Worm (Caenorhabditis elegans) whole organism, young adult: ENCODE measurements around the gene T05C12.4.
A peak's percentile ranks its signal among the peaks of the same experiment; 100 is the strongest.

ENCODE experiments used
- B0019.2 ChIP-seq: fragments of 200-800 bp; sonication (Bioruptor generic); conservative IDR thresholded peaks from 2 replicates; pipeline ENCODE4 v1.3.6; 2022; ENCODE audit warnings: missing genetic modification reagents, missing genetic modification characterization, missing compliant biosample characterization
- C06A6.2 ChIP-seq: fragments of 200-800 bp; sonication (Bioruptor generic); conservative IDR thresholded peaks from 2 replicates; pipeline ENCODE4 v1.3.6; 2022; ENCODE audit warnings: missing genetic modification characterization, missing compliant biosample characterization
- C17E4.6 ChIP-seq: fragments of 200-800 bp; sonication (Bioruptor generic); IDR thresholded peaks from 2 replicates; pipeline ENCODE4 v1.3.6; 2022; ENCODE audit warnings: missing genetic modification reagents, missing genetic modification characterization, missing compliant biosample characterization
- D2030.7 ChIP-seq: fragments of 200-800 bp; sonication (Bioruptor generic); IDR thresholded peaks from 2 replicates; pipeline ENCODE4 v1.3.6; 2022; ENCODE audit warnings: missing genetic modification reagents, missing genetic modification characterization, missing compliant biosample characterization
- F23B12.7 ChIP-seq: sonication (generic microtip); optimal IDR thresholded peaks from 2 replicates; lab custom pipeline; 2017; ENCODE audit warnings: missing genetic modification characterization, mild to moderate bottlenecking, missing compliant biosample characterization, antibody characterized with exemption, moderate library complexity; ENCODE audit not compliant: insufficient read depth
- F33H1.4 ChIP-seq: fragments of 200-800 bp; sonication (Bioruptor generic); IDR thresholded peaks from 2 replicates; pipeline ENCODE4 v1.3.6; 2022; ENCODE audit warnings: missing genetic modification reagents, missing genetic modification characterization, missing compliant biosample characterization
- F39B2.1 ChIP-seq: fragments of 200-800 bp; sonication (Bioruptor generic); IDR thresholded peaks from 2 replicates; pipeline ENCODE4 v1.3.6; 2022; ENCODE audit warnings: missing genetic modification reagents, missing genetic modification characterization, missing compliant biosample characterization
- F55B11.4 ChIP-seq: sonication (generic microtip); optimal IDR thresholded peaks from 2 replicates; lab custom pipeline; 2016; ENCODE audit warnings: missing compliant biosample characterization, missing genetic modification characterization, borderline replicate concordance; ENCODE audit not compliant: insufficient read depth
- F57A8.1 ChIP-seq: fragments of 200-800 bp; sonication (Bioruptor generic); optimal IDR thresholded peaks from 2 replicates; lab custom pipeline; 2018; ENCODE audit warnings: mild to moderate bottlenecking, missing genetic modification characterization, moderate library complexity, missing compliant biosample characterization
- T26A5.8 ChIP-seq: sonication (generic microtip); optimal IDR thresholded peaks from 2 replicates; lab custom pipeline; 2016; ENCODE audit warnings: missing genetic modification characterization, missing compliant biosample characterization
- Y53F4B.3 ChIP-seq: fragments of 200-800 bp; sonication (Bioruptor generic); IDR thresholded peaks from 2 replicates; pipeline ENCODE4 v1.3.6; 2022; ENCODE audit warnings: missing genetic modification reagents, missing genetic modification characterization, missing compliant biosample characterization
- Y53G8AR.9 ChIP-seq: fragments of 200-800 bp; sonication (Bioruptor generic); conservative IDR thresholded peaks from 2 replicates; pipeline ENCODE4 v1.3.6; 2022; ENCODE audit warnings: missing genetic modification reagents, missing genetic modification characterization, missing compliant biosample characterization
- Y79H2A.3 ChIP-seq: fragments of 200-800 bp; sonication (Bioruptor generic); conservative IDR thresholded peaks from 2 replicates; pipeline ENCODE4 v1.3.6; 2022; ENCODE audit warnings: missing genetic modification reagents, missing genetic modification characterization, missing compliant biosample characterization
- akir-1 ChIP-seq: fragments of 200-800 bp; sonication (Bioruptor generic); optimal IDR thresholded peaks from 2 replicates; lab custom pipeline; 2018; ENCODE audit warnings: mild to moderate bottlenecking, missing genetic modification characterization, moderate library complexity, missing compliant biosample characterization
- aptf-3 ChIP-seq: fragments of 200-800 bp; sonication (Bioruptor generic); IDR thresholded peaks from 2 replicates; pipeline ENCODE4 v1.3.6; 2022; ENCODE audit warnings: missing genetic modification characterization, missing compliant biosample characterization
- cebp-1 ChIP-seq, 2 experiments: fragments of 200-800 bp in 1 of 2; sonication (Bioruptor generic) in 1 of 2; sonication (generic microtip) in 1 of 2; IDR thresholded peaks in 1 of 2; optimal IDR thresholded peaks in 1 of 2; 2 replicates each; pipeline versions ENCODE4 v1.3.6 to Lab custom; 2017 to 2022; ENCODE audit warnings: missing compliant biosample characterization in 2 of 2, missing genetic modification characterization in 2 of 2, mild to moderate bottlenecking in 1 of 2, missing genetic modification reagents in 1 of 2, moderate library complexity in 1 of 2
- ceh-58 ChIP-seq: fragments of 200-800 bp; sonication (Bioruptor generic); IDR thresholded peaks from 2 replicates; pipeline ENCODE4 v1.3.6; 2022; ENCODE audit warnings: missing genetic modification characterization, missing compliant biosample characterization
- dox-1 ChIP-seq: fragments of 200-800 bp; sonication (Bioruptor generic); IDR thresholded peaks from 2 replicates; pipeline ENCODE4 v1.3.6; 2022; ENCODE audit warnings: missing genetic modification reagents, missing genetic modification characterization, missing compliant biosample characterization
- gei-17 ChIP-seq: fragments of 200-800 bp; sonication (Bioruptor generic); optimal IDR thresholded peaks from 2 replicates; lab custom pipeline; 2018; ENCODE audit warnings: mild to moderate bottlenecking, missing genetic modification characterization, missing compliant biosample characterization
- hlh-12 ChIP-seq: sonication (generic microtip); optimal IDR thresholded peaks from 2 replicates; lab custom pipeline; 2016; ENCODE audit warnings: missing genetic modification characterization, missing compliant biosample characterization
- hlh-26 ChIP-seq: fragments of 200-800 bp; sonication (Bioruptor generic); conservative IDR thresholded peaks from 2 replicates; pipeline ENCODE4 v1.3.6; 2022; ENCODE audit warnings: missing genetic modification reagents, missing genetic modification characterization, missing compliant biosample characterization
- hmg-1.2 ChIP-seq: fragments of 200-800 bp; sonication (Bioruptor generic); IDR thresholded peaks from 2 replicates; pipeline ENCODE4 v1.3.6; 2022; ENCODE audit warnings: missing genetic modification reagents, missing genetic modification characterization, missing compliant biosample characterization
- let-526 ChIP-seq: fragments of 200-800 bp; sonication (Bioruptor generic); IDR thresholded peaks from 2 replicates; pipeline ENCODE4 v1.3.6; 2022; ENCODE audit warnings: missing genetic modification reagents, missing genetic modification characterization, missing compliant biosample characterization
- let-607 ChIP-seq, 2 experiments: fragments of 200-800 bp in 1 of 2; sonication (Bioruptor generic) in 1 of 2; sonication (generic microtip) in 1 of 2; optimal IDR thresholded peaks; 2 replicates each; lab custom pipeline; 2016 to 2018; ENCODE audit warnings: mild to moderate bottlenecking in 2 of 2, missing compliant biosample characterization in 2 of 2, missing genetic modification characterization in 2 of 2, moderate library complexity in 2 of 2, missing genotype in 1 of 2
- lin-54 ChIP-seq: fragments of 200-800 bp; sonication (Bioruptor generic); optimal IDR thresholded peaks from 2 replicates; lab custom pipeline; 2018; ENCODE audit warnings: mild to moderate bottlenecking, missing genetic modification characterization, missing compliant biosample characterization
- lir-1 ChIP-seq: fragments of 200-800 bp; sonication (Bioruptor generic); conservative IDR thresholded peaks from 2 replicates; pipeline ENCODE4 v1.3.6; 2022; ENCODE audit warnings: missing genetic modification reagents, missing genetic modification characterization, missing compliant biosample characterization
- lsl-1 ChIP-seq: fragments of 200-800 bp; sonication (Bioruptor generic); optimal IDR thresholded peaks from 2 replicates; lab custom pipeline; 2018; ENCODE audit warnings: mild to moderate bottlenecking, missing genetic modification characterization, moderate library complexity, missing compliant biosample characterization
- madf-3 ChIP-seq: fragments of 200-800 bp; sonication (Bioruptor generic); IDR thresholded peaks from 2 replicates; pipeline ENCODE4 v1.3.6; 2022; ENCODE audit warnings: missing genetic modification reagents, missing genetic modification characterization, missing compliant biosample characterization
- madf-6 ChIP-seq: fragments of 200-800 bp; sonication (Bioruptor generic); IDR thresholded peaks from 2 replicates; pipeline ENCODE4 v1.3.6; 2022; ENCODE audit warnings: missing genetic modification reagents, missing genetic modification characterization, missing compliant biosample characterization
- mxl-1 ChIP-seq: sonication (generic microtip); optimal IDR thresholded peaks from 2 replicates; lab custom pipeline; 2016; ENCODE audit warnings: missing genetic modification characterization, missing compliant biosample characterization
- nhr-120 ChIP-seq: fragments of 200-800 bp; sonication (Bioruptor generic); IDR thresholded peaks from 2 replicates; pipeline ENCODE4 v1.3.6; 2022; ENCODE audit warnings: missing genetic modification characterization, missing compliant biosample characterization
- nhr-179 ChIP-seq: sonication (generic microtip); optimal IDR thresholded peaks from 2 replicates; lab custom pipeline; 2016; ENCODE audit warnings: mild to moderate bottlenecking, missing genetic modification characterization, missing compliant biosample characterization
- nhr-80 ChIP-seq: sonication (generic microtip); optimal IDR thresholded peaks from 2 replicates; lab custom pipeline; 2016; ENCODE audit warnings: missing genetic modification characterization, missing compliant biosample characterization
- rpc-1 ChIP-seq, 2 experiments: fragments of 150-350 bp in 1 of 2; sonication (generic microtip) in 1 of 2; optimal IDR thresholded peaks; 2 replicates each; lab custom pipeline; 2014 to 2018; ENCODE audit warnings: missing biosample characterization in 1 of 2, missing genetic modification characterization in 1 of 2, missing genetic modification reagents in 1 of 2, missing genotype in 1 of 2
- sea-2 ChIP-seq: fragments of 200-800 bp; sonication (Bioruptor generic); IDR thresholded peaks from 2 replicates; pipeline ENCODE4 v1.3.6; 2022; ENCODE audit warnings: missing genetic modification characterization, missing compliant biosample characterization
- snpc-3.4 ChIP-seq: sonication (generic microtip); optimal IDR thresholded peaks from 2 replicates; lab custom pipeline; 2017; ENCODE audit warnings: missing genetic modification characterization, mild to moderate bottlenecking, missing compliant biosample characterization, antibody characterized with exemption, moderate library complexity, missing genotype, missing genetic modification reagents
- tbp1 ChIP-seq: fragments of 200-800 bp; sonication (Bioruptor generic); optimal IDR thresholded peaks from 2 replicates; lab custom pipeline; 2018; ENCODE audit warnings: mild to moderate bottlenecking, missing genetic modification characterization, missing compliant biosample characterization
- tbx-9 ChIP-seq: sonication (generic microtip); optimal IDR thresholded peaks from 2 replicates; lab custom pipeline; 2016; ENCODE audit warnings: borderline replicate concordance, missing genetic modification characterization, inconsistent platforms, missing compliant biosample characterization
- unc-62 ChIP-seq: fragments of 150-350 bp; optimal IDR thresholded peaks from 2 replicates; lab custom pipeline; 2014; ENCODE audit warnings: missing biosample characterization, missing genetic modification reagents, missing genetic modification characterization
- xnd-1 ChIP-seq: sonication (generic microtip); optimal IDR thresholded peaks from 2 replicates; lab custom pipeline; 2016; ENCODE audit warnings: missing genotype, missing genetic modification reagents, missing genetic modification characterization, missing compliant biosample characterization
- zim-3 ChIP-seq: sonication (generic microtip); optimal IDR thresholded peaks from 2 replicates; lab custom pipeline; 2017; ENCODE audit warnings: mild to moderate bottlenecking, missing genetic modification characterization, moderate library complexity, missing compliant biosample characterization
- ztf-25 ChIP-seq: fragments of 200-800 bp; sonication (Bioruptor generic); IDR thresholded peaks from 2 replicates; pipeline ENCODE4 v1.3.6; 2022; ENCODE audit warnings: missing genetic modification reagents, missing genetic modification characterization, missing compliant biosample characterization

The T05C12.4 gene

ce11 chrII:8218266-8218665 lies 38.1 kb upstream of the T05C12.4 start:
- TF ChIP-seq ztf-25 (GFP tag; lab: Robert Waterston, UW) (no peak), Y53F4B.3 (GFP tag; lab: Robert Waterston, UW) (no peak), xnd-1 (tag; lab: Kevin White, UChicago) (no peak), F57A8.1 (GFP tag; lab: Kevin White, UChicago) (no peak), lir-1 (GFP tag; lab: Robert Waterston, UW) (no peak)

- TF ChIP-seq F55B11.4 (no peak), nhr-80 (tag; lab: Kevin White, UChicago) (no peak), tbp1 (GFP tag; lab: Kevin White, UChicago) (no peak), C17E4.6 (GFP tag; lab: Robert Waterston, UW) (no peak), Y53G8AR.9 (GFP tag; lab: Robert Waterston, UW) (no peak), akir-1 (no peak), hlh-26 (GFP tag; lab: Robert Waterston, UW) (no peak), hmg-1.2 (GFP tag; lab: Robert Waterston, UW) (no peak), zim-3 (tag; lab: Kevin White, UChicago) (no peak), B0019.2 (GFP tag; lab: Robert Waterston, UW) (no peak), F39B2.1 (GFP tag; lab: Robert Waterston, UW) (no peak), mxl-1 (no peak)
- TF ChIP-seq, all 124 proteins: peak for 0
Observed at ce11 chrII:8216922-8217321, 36.7 kb upstream of the T05C12.4 start, which contains the start of gene ifg-1. Gene ifg-1 (plus strand): TSS chrII:8217222.

- TF ChIP-seq nhr-179 (tag; lab: Kevin White, UChicago) = no peak
- peak; percentile 66; the same call in 1 of the 2 replicates for TF ChIP-seq cebp-1 (GFP tag; IDR thresholded peaks at IDR 0.05; lab: Robert Waterston, UW)
- peak; percentile 96 for TF ChIP-seq cebp-1 (tag; optimal IDR thresholded peaks at IDR 0.05; lab: Kevin White, UChicago)
- 0 out of 2 replicates have a peak, but pooled peaks have one; percentile 24 for TF ChIP-seq madf-6
- no peak for TF ChIP-seq unc-62
- peak; percentile 73 for TF ChIP-seq F33H1.4 (GFP tag; lab: Robert Waterston, UW)
- TF ChIP-seq zim-3 (tag; lab: Kevin White, UChicago) = no peak
- TF ChIP-seq nhr-80 (tag; lab: Kevin White, UChicago) = peak; percentile 5
- peak; percentile 70 for TF ChIP-seq F23B12.7
- TF ChIP-seq lsl-1 (GFP tag; lab: Kevin White, UChicago) = peak; percentile 33
- peak; percentile 90; the same call in 1 of the 2 replicates for TF ChIP-seq hmg-1.2 (GFP tag; lab: Robert Waterston, UW)
- no peak for TF ChIP-seq hlh-12
- TF ChIP-seq lin-54 (GFP tag; lab: Kevin White, UChicago) = no peak
- TF ChIP-seq snpc-3.4 (tag; lab: Kevin White, UChicago) = peak; percentile 36
- TF ChIP-seq, all 124 proteins: peak for 8
Observed at ce11 chrII:8216433-8216832, 36.3 kb upstream of the T05C12.4 start, which contains the start of gene M110.3. Gene M110.3 (minus strand): TSS chrII:8216616.

- TF ChIP-seq let-607 (tag; optimal IDR thresholded peaks at IDR 0.05; lab: Kevin White, UChicago) (no peak), cebp-1 (GFP tag; IDR thresholded peaks at IDR 0.05; lab: Robert Waterston, UW) (no peak), cebp-1 (tag; optimal IDR thresholded peaks at IDR 0.05; lab: Kevin White, UChicago) (no peak), rpc-1 (optimal IDR thresholded peaks at IDR 0.05; lab: Kevin White, UChicago) (no peak), rpc-1 (tag; optimal IDR thresholded peaks at IDR 0.05; lab: Kevin White, UChicago) (no peak), T26A5.8 (tag; lab: Kevin White, UChicago) (no peak), snpc-3.4 (tag; lab: Kevin White, UChicago) (no peak), madf-6 (no peak), sea-2 (GFP tag; lab: Robert Waterston, UW) (no peak), ceh-58 (GFP tag; lab: Robert Waterston, UW) (no peak), aptf-3 (GFP tag; lab: Robert Waterston, UW) (no peak), madf-3 (GFP tag; lab: Robert Waterston, UW) (no peak), tbx-9 (tag; lab: Kevin White, UChicago) (no peak), C06A6.2 (no peak), dox-1 (GFP tag; lab: Robert Waterston, UW) (no peak), D2030.7 (no peak), let-526 (GFP tag; lab: Robert Waterston, UW) (no peak), F39B2.1 (GFP tag; lab: Robert Waterston, UW) (no peak), gei-17 (GFP tag; lab: Kevin White, UChicago) (no peak), akir-1 (no peak), Y79H2A.3 (GFP tag; lab: Robert Waterston, UW) (no peak), nhr-120 (GFP tag; lab: Robert Waterston, UW) (no peak)
Observed at ce11 chrII:8214367-8214766, 34.2 kb upstream of the T05C12.4 start, which contains the start of gene M110.10. Gene M110.10 (minus strand): TSS chrII:8214467.
